Worm (Caenorhabditis elegans): ENCODE data around the gene sdz-33.

Gene sdz-33

ce11 chrIII:11920187-11920785 is 13.0 kb downstream of the sdz-33 start, which contains the start of the genes ccf-1 and trap-4 (continued):
- TF ChIP-seq ceh-27 (GFP tag; optimal IDR thresholded peaks at IDR 0.05) (no peak), zfh-2 (GFP tag; conservative IDR thresholded peaks at IDR 0.05) (no peak), nhr-90 (tag; optimal IDR thresholded peaks at IDR 0.05) (no peak), ztf-22 (GFP tag; optimal IDR thresholded peaks at IDR 0.05) (no peak), mel-28 (tag; optimal IDR thresholded peaks at IDR 0.05; ENCODE audit: borderline replicate concordance) (no peak), T26A5.8 (tag; optimal IDR thresholded peaks at IDR 0.05) (no peak), mcd-1 (GFP tag; IDR thresholded peaks at IDR 0.05) (peak; percentile 35; the same call in 1 of the 2 replicates), ekl-4 (GFP tag; IDR thresholded peaks at IDR 0.05) (0 out of 2 replicates have a peak, but pooled peaks have one; percentile 1), lir-1 (GFP tag; conservative IDR thresholded peaks at IDR 0.05) (0 out of 2 replicates have a peak, but pooled peaks have one; percentile 5), snpc-3.4 (tag; optimal IDR thresholded peaks at IDR 0.05) (peak; percentile 5), T07F8.4 (tag; optimal IDR thresholded peaks at IDR 0.05) (no peak), atf-7 (tag; optimal IDR thresholded peaks at IDR 0.05) (no peak), aptf-3 (GFP tag; IDR thresholded peaks at IDR 0.05) (no peak), nfya-2 (GFP tag; IDR thresholded peaks at IDR 0.05) (no peak), madf-3 (GFP tag; IDR thresholded peaks at IDR 0.05) (no peak), fkh-3 (tag; optimal IDR thresholded peaks at IDR 0.05) (no peak), F39B2.1 (GFP tag; IDR thresholded peaks at IDR 0.05) (no peak), lin-40 (tag; optimal IDR thresholded peaks at IDR 0.05) (peak; percentile 26), Y53F4B.3 (GFP tag; IDR thresholded peaks at IDR 0.05) (no peak), ceh-79 (tag; optimal IDR thresholded peaks at IDR 0.05) (no peak), lin-26 (GFP tag; IDR thresholded peaks at IDR 0.05) (no peak), athp-1 (tag; optimal IDR thresholded peaks at IDR 0.05) (no peak), F55B11.4 (tag; optimal IDR thresholded peaks at IDR 0.05; ENCODE audit: borderline replicate concordance, insufficient read depth) (no peak), ztf-25 (GFP tag; IDR thresholded peaks at IDR 0.05) (no peak), let-607 (tag; optimal IDR thresholded peaks at IDR 0.05) (peak; percentile 99), lin-35 (GFP tag; optimal IDR thresholded peaks at IDR 0.05) (peak in 1 of 3 experiments; percentile 28), lin-54 (GFP tag; optimal IDR thresholded peaks at IDR 0.05) (no peak), gei-17 (GFP tag; optimal IDR thresholded peaks at IDR 0.05) (no peak), nhr-120 (GFP tag; IDR thresholded peaks at IDR 0.05) (no peak), pha-4 (tag; optimal IDR thresholded peaks at IDR 0.05) (peak; percentile 20), attf-6 (GFP tag; IDR thresholded peaks at IDR 0.05) (no peak), F33H1.4 (GFP tag; IDR thresholded peaks at IDR 0.05) (peak; percentile 85), ztf-6 (GFP tag; IDR thresholded peaks at IDR 0.05) (no peak), pbrm-1 (GFP tag; IDR thresholded peaks at IDR 0.05) (no peak), madf-8 (GFP tag; conservative IDR thresholded peaks at IDR 0.05) (no peak), tbp1 (GFP tag; optimal IDR thresholded peaks at IDR 0.05) (no peak), ceh-100 (GFP tag; IDR thresholded peaks at IDR 0.05) (no peak), nhr-27 (tag; optimal IDR thresholded peaks at IDR 0.05) (no peak), ZK185.1 (tag; optimal IDR thresholded peaks at IDR 0.05; ENCODE audit: poor library complexity, severe bottlenecking) (no peak), F37B4.10 (GFP tag; IDR thresholded peaks at IDR 0.05) (no peak), F23B12.7 (tag; optimal IDR thresholded peaks at IDR 0.05; ENCODE audit: insufficient read depth) (no peak), cebp-2 (GFP tag; IDR thresholded peaks at IDR 0.05) (no peak), K12H6.12 (tag; optimal IDR thresholded peaks at IDR 0.05) (no peak), C06A6.2 (GFP tag; conservative IDR thresholded peaks at IDR 0.05) (no peak), mes-4 (tag; optimal IDR thresholded peaks at IDR 0.05) (no peak), let-526 (GFP tag; IDR thresholded peaks at IDR 0.05) (no peak), snpc-1.3 (tag; optimal IDR thresholded peaks at IDR 0.05; ENCODE audit: insufficient read depth) (no peak), somi-1 (GFP tag; optimal IDR thresholded peaks at IDR 0.05) (no peak)

Data from whole organism, young adult.